Worm (Caenorhabditis elegans): ENCODE data around the gene rpl-35.

DNA sequence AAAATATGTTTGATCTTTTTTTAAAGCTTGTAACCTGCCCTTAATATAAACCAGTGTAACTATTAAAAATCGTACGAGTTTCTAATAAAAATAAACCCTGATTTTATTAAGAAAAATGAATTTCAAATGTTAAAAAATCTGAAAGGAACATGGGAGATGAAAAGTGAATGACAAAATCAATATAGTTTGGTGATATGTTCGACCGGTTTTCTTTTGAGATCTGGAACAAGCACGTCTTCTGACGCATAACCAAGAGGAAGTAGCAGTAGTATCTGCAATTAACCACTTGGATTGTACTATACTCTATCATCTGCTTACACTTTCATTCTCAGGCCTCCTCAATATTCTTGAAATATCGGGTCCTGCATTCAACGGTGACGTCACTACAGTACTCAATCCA lies 22.2 kb downstream of the rpl-35 start:
- TF ChIP-seq ZK546.5 (tag; optimal IDR thresholded peaks at IDR 0.05) = no peak
- no peak for TF ChIP-seq lin-39 (tag; optimal IDR thresholded peaks at IDR 0.05)
- no peak for TF ChIP-seq snpc-4 (tag; optimal IDR thresholded peaks at IDR 0.05)
- no peak for TF ChIP-seq ceh-9 (tag; optimal IDR thresholded peaks at IDR 0.05)
- TF ChIP-seq nhr-43 (tag; optimal IDR thresholded peaks at IDR 0.05; ENCODE audit: poor library complexity, severe bottlenecking) = no peak
- no peak for TF ChIP-seq mdl-1 (tag; optimal IDR thresholded peaks at IDR 0.05)
- no peak for TF ChIP-seq elt-2 (tag; optimal IDR thresholded peaks at IDR 0.05)
- TF ChIP-seq nhr-77 (tag; optimal IDR thresholded peaks at IDR 0.05) = no peak
- no peak for TF ChIP-seq tbx-2 (tag; optimal IDR thresholded peaks at IDR 0.05)
- no peak for TF ChIP-seq skn-1 (tag; optimal IDR thresholded peaks at IDR 0.05)
